Fruit fly (Drosophila melanogaster) whole organism, embryonic: ENCODE results near the gene CG31445.

ENCODE experiments used
- Abd-B ChIP-seq: fragments of 200-800 bp; sonication (Bioruptor generic); optimal IDR thresholded peaks from 2 replicates; lab custom pipeline; 2018; ENCODE audit warnings: missing biosample characterization, mild to moderate bottlenecking, missing genetic modification characterization, moderate library complexity
- Bdp1 ChIP-seq: fragments of 200-800 bp; sonication (Bioruptor generic); optimal IDR thresholded peaks from 3 replicates; lab custom pipeline; 2016; ENCODE audit warnings: missing biosample characterization, missing genetic modification characterization
- C15 ChIP-seq: fragments of 200-800 bp; sonication (Bioruptor generic); IDR thresholded peaks from 3 replicates; pipeline ENCODE4 v1.3.6; 2022; ENCODE audit warnings: missing biosample characterization, missing genetic modification characterization
- CG10209 ChIP-seq: fragments of 200-800 bp; sonication (Bioruptor generic); optimal IDR thresholded peaks from 3 replicates; lab custom pipeline; 2017; ENCODE audit warnings: missing biosample characterization, mild to moderate bottlenecking, missing genetic modification characterization, missing genetic modification reagents
- CG10267 ChIP-seq: fragments of 200-800 bp; sonication (Bioruptor generic); optimal IDR thresholded peaks from 2 replicates; lab custom pipeline; 2018; ENCODE audit warnings: missing biosample characterization, mild to moderate bottlenecking, missing genetic modification characterization, moderate library complexity
- CG10321 ChIP-seq: fragments of 200-800 bp; sonication (Bioruptor generic); IDR thresholded peaks from 2 replicates; pipeline ENCODE4 v1.3.6; 2022; ENCODE audit warnings: missing biosample characterization, missing genetic modification characterization
- CG10366 ChIP-seq: fragments of 200-800 bp; sonication (Bioruptor generic); IDR thresholded peaks from 2 replicates; pipeline ENCODE4 v1.3.6; 2022; ENCODE audit warnings: missing biosample characterization, missing genetic modification characterization
- CG11456 ChIP-seq: fragments of 200-800 bp; sonication (Bioruptor generic); IDR thresholded peaks from 3 replicates; pipeline ENCODE4 v1.3.6; 2022; ENCODE audit warnings: missing biosample characterization, missing genetic modification characterization
- CG12744 ChIP-seq: fragments of 200-800 bp; sonication (Bioruptor generic); optimal IDR thresholded peaks from 2 replicates; lab custom pipeline; 2016; ENCODE audit warnings: missing biosample characterization, missing genetic modification characterization
- CG16813 ChIP-seq: fragments of 200-800 bp; sonication (Bioruptor generic); IDR thresholded peaks from 3 replicates; pipeline ENCODE4 v1.3.6; 2022; ENCODE audit warnings: missing biosample characterization, missing genetic modification characterization; ENCODE audit not compliant: partially characterized antibody
- CG16815 ChIP-seq: fragments of 200-800 bp; sonication (Bioruptor generic); optimal IDR thresholded peaks from 3 replicates; lab custom pipeline; 2017; ENCODE audit warnings: missing biosample characterization, mild to moderate bottlenecking, missing genetic modification characterization
- CG3838 ChIP-seq: fragments of 200-800 bp; sonication (Bioruptor generic); optimal IDR thresholded peaks from 3 replicates; lab custom pipeline; 2016; ENCODE audit warnings: missing biosample characterization, missing genetic modification characterization
- CG6791 ChIP-seq: fragments of 200-800 bp; sonication (Bioruptor generic); IDR thresholded peaks from 3 replicates; pipeline ENCODE4 v1.3.6; 2022; ENCODE audit warnings: missing biosample characterization, missing genetic modification characterization; ENCODE audit not compliant: partially characterized antibody
- D ChIP-seq, 2 experiments: fragments of 200-800 bp in 1 of 2; fragments of >200 bp in 1 of 2; sonication (Bioruptor generic) in 1 of 2; optimal IDR thresholded peaks; 2 replicates in 1 of 2; 3 replicates in 1 of 2; lab custom pipeline; 2017; ENCODE audit warnings: mild to moderate bottlenecking in 1 of 2, missing biosample characterization in 1 of 2, missing genetic modification characterization in 1 of 2, missing genetic modification reagents in 1 of 2
- Dip2 ChIP-seq: fragments of 200-800 bp; sonication (Bioruptor generic); IDR thresholded peaks from 2 replicates; pipeline ENCODE4 v1.3.6; 2022; ENCODE audit warnings: missing biosample characterization, missing genetic modification characterization
- Drgx ChIP-seq: fragments of 200-800 bp; sonication (Bioruptor generic); IDR thresholded peaks from 2 replicates; pipeline ENCODE4 v1.3.6; 2022; ENCODE audit warnings: missing biosample characterization, missing genetic modification characterization
- Ets97D ChIP-seq: fragments of 200-800 bp; sonication (Bioruptor generic); optimal IDR thresholded peaks from 3 replicates; lab custom pipeline; 2016; ENCODE audit warnings: missing biosample characterization, missing genetic modification characterization
- HLH3B ChIP-seq: fragments of 200-800 bp; sonication (Bioruptor generic); IDR thresholded peaks from 2 replicates; pipeline ENCODE4 v1.3.6; 2022; ENCODE audit warnings: missing biosample characterization, missing genetic modification characterization
- HLH4C ChIP-seq: fragments of 200-800 bp; sonication (Bioruptor generic); IDR thresholded peaks from 3 replicates; pipeline ENCODE4 v1.3.6; 2022; ENCODE audit warnings: missing biosample characterization, missing genetic modification characterization; ENCODE audit not compliant: partially characterized antibody
- HLH54F ChIP-seq: fragments of 200-800 bp; sonication (Bioruptor generic); optimal IDR thresholded peaks from 3 replicates; lab custom pipeline; 2016; ENCODE audit warnings: missing biosample characterization, missing genetic modification characterization
- HmgD ChIP-seq: fragments of 200-800 bp; sonication (Bioruptor generic); optimal IDR thresholded peaks from 3 replicates; lab custom pipeline; 2016; ENCODE audit warnings: missing biosample characterization, missing genetic modification characterization
- Lpt ChIP-seq: fragments of >200 bp; optimal IDR thresholded peaks from 2 replicates; lab custom pipeline; 2018; ENCODE audit warnings: missing biosample characterization, missing genetic modification characterization
- Nf-YC ChIP-seq: fragments of 200-800 bp; optimal IDR thresholded peaks from 3 replicates; lab custom pipeline; 2019; ENCODE audit warnings: missing biosample characterization, mild to moderate bottlenecking, missing genetic modification characterization, moderate library complexity
- Oli ChIP-seq: fragments of 200-800 bp; sonication (Bioruptor generic); optimal IDR thresholded peaks from 2 replicates; lab custom pipeline; 2018; ENCODE audit warnings: missing biosample characterization, mild to moderate bottlenecking, missing genetic modification characterization, moderate library complexity
- Pdp1 ChIP-seq, 2 experiments: fragments of 200-800 bp; sonication (Bioruptor generic); optimal IDR thresholded peaks; 3 replicates each; lab custom pipeline; 2016; ENCODE audit warnings: missing biosample characterization in 2 of 2, missing genetic modification characterization in 2 of 2, mild to moderate bottlenecking in 1 of 2, moderate library complexity in 1 of 2
- Taf1 ChIP-seq: fragments of 200-800 bp; sonication (Bioruptor generic); IDR thresholded peaks from 2 replicates; pipeline ENCODE4 v1.3.6; 2022; ENCODE audit warnings: missing biosample characterization, missing genetic modification characterization
- cas ChIP-seq: fragments of 200-800 bp; sonication (Bioruptor generic); IDR thresholded peaks from 2 replicates; pipeline ENCODE4 v1.3.6; 2022; ENCODE audit warnings: missing biosample characterization, missing genetic modification characterization
- ewg ChIP-seq: fragments of 200-800 bp; sonication (Bioruptor generic); optimal IDR thresholded peaks from 3 replicates; lab custom pipeline; 2017; ENCODE audit warnings: mild to moderate bottlenecking, missing biosample characterization, missing genetic modification reagents, missing genetic modification characterization
- insv ChIP-seq, 2 experiments: fragments of 200-800 bp; sonication (Bioruptor generic); optimal IDR thresholded peaks; 3 replicates each; lab custom pipeline; 2016 to 2018; ENCODE audit warnings: missing biosample characterization in 2 of 2, missing genetic modification characterization in 2 of 2
- nom ChIP-seq: fragments of 200-800 bp; sonication (Bioruptor generic); optimal IDR thresholded peaks from 2 replicates; lab custom pipeline; 2017; ENCODE audit warnings: missing biosample characterization, missing genetic modification characterization, mild to moderate bottlenecking, moderate library complexity, missing genetic modification reagents
- onecut ChIP-seq: fragments of 200-800 bp; sonication (Bioruptor generic); IDR thresholded peaks from 2 replicates; pipeline ENCODE4 v1.3.6; 2022; ENCODE audit warnings: missing biosample characterization, missing genetic modification characterization
- phol ChIP-seq: fragments of 200-800 bp; sonication (Bioruptor generic); optimal IDR thresholded peaks from 3 replicates; lab custom pipeline; 2018; ENCODE audit warnings: missing biosample characterization, mild to moderate bottlenecking, missing genetic modification characterization, moderate library complexity
- sd ChIP-seq: fragments of 200-800 bp; sonication (Bioruptor generic); optimal IDR thresholded peaks from 3 replicates; lab custom pipeline; 2018; ENCODE audit warnings: missing biosample characterization, mild to moderate bottlenecking, missing genetic modification characterization, moderate library complexity
- so ChIP-seq: fragments of 200-800 bp; sonication (Bioruptor generic); IDR thresholded peaks from 3 replicates; pipeline ENCODE4 v1.3.6; 2022; ENCODE audit warnings: missing biosample characterization, missing genetic modification characterization
- sob ChIP-seq: fragments of 200-800 bp; sonication (Bioruptor generic); IDR thresholded peaks from 2 replicates; pipeline ENCODE4 v1.3.6; 2022; ENCODE audit warnings: missing biosample characterization, missing genetic modification characterization

The CG31445 gene

DNA sequence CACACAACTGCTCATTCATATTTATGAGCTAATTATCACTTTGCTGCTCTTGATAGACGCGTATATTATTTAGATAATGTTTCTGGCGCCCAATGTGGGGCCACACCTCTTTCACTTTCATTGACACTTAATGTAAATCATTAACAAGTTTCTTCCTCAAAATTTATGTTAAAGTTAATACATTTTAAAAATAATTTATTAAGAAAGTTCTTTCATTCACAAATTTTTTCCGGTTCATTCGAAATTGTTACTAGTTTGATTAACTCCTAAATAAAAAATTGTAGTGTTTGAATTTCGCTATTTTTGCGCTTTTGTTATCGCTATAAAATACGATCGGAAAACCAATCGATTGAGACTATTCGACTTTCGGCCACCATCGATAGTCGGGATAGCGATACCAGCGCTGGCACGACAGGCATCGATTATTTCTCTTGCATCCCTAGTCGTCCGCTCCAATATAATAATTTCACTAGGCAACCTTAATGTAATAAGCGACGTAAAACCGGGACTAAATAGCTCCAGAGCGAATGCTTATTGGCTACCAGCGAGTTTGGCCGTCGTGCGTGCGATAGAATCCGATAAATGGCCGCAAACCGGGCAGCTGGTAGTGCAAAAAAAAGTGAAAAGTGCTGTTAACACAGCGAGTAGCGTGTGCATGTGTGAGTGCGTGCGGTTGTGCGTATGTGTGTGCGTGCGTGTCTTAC is 15.7 kb downstream of the CG31445 start, which contains the start of gene Usp1 (continued):
- TF ChIP-seq CG16813 (peak; percentile 97), CG16815 (GFP tag; lab: Kevin White, UChicago) (no peak), HLH4C (GFP tag; lab: Robert Waterston, UW) (peak; percentile 99), Taf1 (GFP tag; lab: Robert Waterston, UW) (no peak), onecut (peak; percentile 61; the same call in 1 of the 2 replicates), CG10209 (GFP tag; lab: Kevin White, UChicago) (no peak), ewg (GFP tag; lab: Kevin White, UChicago) (no peak), cas (GFP tag; lab: Robert Waterston, UW) (no peak), C15 (GFP tag; lab: Robert Waterston, UW) (no peak), CG12744 (no peak), Lpt (no peak), sd (tag; lab: Kevin White, UChicago) (no peak), CG3838 (GFP tag; lab: Kevin White, UChicago) (no peak), Pdp1 (GFP tag; optimal IDR thresholded peaks at IDR 0.05; lab: Kevin White, UChicago) (peak in 1 of 2 experiments; percentile 24), Dip2 (no peak), Bdp1 (GFP tag; lab: Kevin White, UChicago) (no peak), phol (peak; percentile 49), CG11456 (GFP tag; lab: Robert Waterston, UW) (no peak), Oli (tag; lab: Kevin White, UChicago) (no peak), HmgD (GFP tag; lab: Kevin White, UChicago) (peak; percentile 42), sob (no peak), Nf-YC (tag; lab: Kevin White, UChicago) (no peak), nom (GFP tag; lab: Kevin White, UChicago) (no peak), so (GFP tag; lab: Robert Waterston, UW) (no peak), D (optimal IDR thresholded peaks at IDR 0.05; lab: Kevin White, UChicago) (peak; percentile 73), D (GFP tag; optimal IDR thresholded peaks at IDR 0.05; lab: Kevin White, UChicago) (no peak), HLH3B (GFP tag; lab: Robert Waterston, UW) (no peak), HLH54F (GFP tag; lab: Kevin White, UChicago) (no peak), CG10267 (tag; lab: Kevin White, UChicago) (peak; percentile 53), Abd-B (no peak), Ets97D (peak; percentile 76), CG10321 (GFP tag; lab: Robert Waterston, UW) (no peak), CG10366 (GFP tag; lab: Robert Waterston, UW) (no peak), insv (GFP tag; optimal IDR thresholded peaks at IDR 0.05; lab: Kevin White, UChicago) (no peak)

DNA sequence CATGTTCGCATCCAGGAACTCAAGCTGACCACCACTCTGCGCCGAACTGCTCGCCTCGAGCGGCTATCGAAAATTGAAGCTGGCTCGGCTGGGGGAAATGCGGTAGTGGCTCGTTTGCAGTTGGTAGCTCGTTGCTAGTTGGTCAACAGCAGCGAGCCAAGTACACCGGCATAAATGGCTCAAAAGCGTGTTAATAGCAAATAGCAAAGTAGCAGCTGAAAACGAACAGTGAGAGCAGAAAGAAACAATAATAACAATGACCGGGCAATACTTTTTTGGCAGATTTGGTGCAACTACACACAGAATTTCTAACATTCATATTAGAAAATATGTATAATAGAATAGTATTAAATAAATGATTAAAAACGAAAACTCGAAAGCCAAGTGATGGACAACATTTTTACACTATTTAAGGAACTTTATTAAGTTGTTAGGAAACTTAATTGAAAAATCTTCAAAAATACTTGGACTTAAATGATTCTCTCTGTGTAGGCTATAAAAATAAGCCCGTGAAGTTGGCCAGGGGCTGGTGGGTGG is 16.9 kb downstream of the CG31445 start, which contains the start of gene CG14507:
CG14507 (minus strand) TSS at position 51 of the 537 bp plus-strand sequence.
- peak; percentile 8; the same call in 1 of the 2 replicates for TF ChIP-seq Drgx (GFP tag; lab: Robert Waterston, UW)
- no peak for TF ChIP-seq CG6791
